Fruit fly (Drosophila melanogaster): ENCODE measurements around the gene IKKbeta.

DNA sequence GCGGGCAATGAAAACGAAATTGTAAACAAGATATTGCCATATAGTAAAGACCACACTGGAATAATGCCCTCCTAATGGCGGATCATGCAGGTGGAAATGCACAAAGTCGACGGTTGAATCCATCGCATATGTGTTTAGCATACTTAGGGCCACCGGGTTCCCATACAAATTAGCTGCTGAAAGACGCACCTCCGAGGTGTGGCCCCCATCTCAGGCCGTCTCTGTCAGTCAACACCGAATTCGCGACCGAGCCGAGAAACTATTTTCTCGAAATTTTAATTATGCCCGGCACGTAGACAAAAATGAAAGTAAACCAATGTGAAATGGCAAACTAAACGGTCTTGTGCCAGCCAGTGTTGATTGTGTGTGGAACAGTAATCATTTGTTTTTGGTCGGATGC lies 29.0 kb upstream of the IKKbeta start:
- TF ChIP-seq usp (GFP tag; optimal IDR thresholded peaks at IDR 0.05), result no peak
- TF ChIP-seq psq (optimal IDR thresholded peaks at IDR 0.05), result no peak
- no peak for TF ChIP-seq pan (optimal IDR thresholded peaks at IDR 0.05)
- TF ChIP-seq CG8478 (optimal IDR thresholded peaks at IDR 0.05), result no peak
- no peak for TF ChIP-seq EcR (GFP tag; optimal IDR thresholded peaks at IDR 0.05)
- TF ChIP-seq Dll (optimal IDR thresholded peaks at IDR 0.05), result no peak
